Fruit fly (Drosophila melanogaster) whole organism, wandering third instar larva: ENCODE results near the gene Prx1.

Experiments used
- Abd-B ChIP-seq: fragments of >200 bp; optimal IDR thresholded peaks from 2 replicates; lab custom pipeline; 2017; ENCODE audit warnings: missing biosample characterization, missing genetic modification characterization
- CG32264 ChIP-seq: fragments of 200-800 bp; sonication (Bioruptor generic); optimal IDR thresholded peaks from 2 replicates; lab custom pipeline; 2016; ENCODE audit warnings: missing biosample characterization, missing genetic modification characterization
- CrebA ChIP-seq: fragments of 200-800 bp; sonication (Bioruptor generic); optimal IDR thresholded peaks from 2 replicates; lab custom pipeline; 2016; ENCODE audit warnings: missing biosample characterization, mild to moderate bottlenecking, missing genetic modification characterization, borderline replicate concordance
- Hr78 ChIP-seq: fragments of >200 bp; optimal IDR thresholded peaks from 2 replicates; lab custom pipeline; 2017; ENCODE audit warnings: missing biosample characterization, missing genetic modification characterization
- Mio ChIP-seq: sonication (Bioruptor generic); optimal IDR thresholded peaks from 2 replicates; lab custom pipeline; 2016; ENCODE audit warnings: missing biosample characterization, missing genetic modification characterization
- Myc ChIP-seq: fragments of >200 bp; optimal IDR thresholded peaks from 2 replicates; lab custom pipeline; 2017
- OdsH ChIP-seq: fragments of 200-800 bp; sonication (Bioruptor generic); optimal IDR thresholded peaks from 2 replicates; lab custom pipeline; 2016; ENCODE audit warnings: missing biosample characterization, mild to moderate bottlenecking, missing genetic modification characterization
- Vsx2 ChIP-seq: fragments of 200-300, 225-300 bp; sonication (Bioruptor generic); optimal IDR thresholded peaks from 2 replicates; lab custom pipeline; 2018; ENCODE audit warnings: missing biosample characterization, missing genetic modification characterization; ENCODE audit not compliant: partially characterized antibody
- brk ChIP-seq: fragments of 200-800 bp; sonication (Bioruptor generic); optimal IDR thresholded peaks from 2 replicates; lab custom pipeline; 2016; ENCODE audit warnings: missing biosample characterization, mild to moderate bottlenecking, missing genetic modification characterization
- pan ChIP-seq: fragments of >200 bp; optimal IDR thresholded peaks from 2 replicates; lab custom pipeline; 2017
- psq ChIP-seq: fragments of 200-800 bp; sonication (Bioruptor generic); optimal IDR thresholded peaks from 3 replicates; lab custom pipeline; 2017; ENCODE audit warnings: missing biosample characterization, mild to moderate bottlenecking, missing genetic modification characterization, moderate library complexity
- sage ChIP-seq: fragments of 200-800 bp; sonication (Bioruptor generic); optimal IDR thresholded peaks from 2 replicates; lab custom pipeline; 2016; ENCODE audit warnings: missing biosample characterization, mild to moderate bottlenecking, missing genetic modification characterization
- woc ChIP-seq: sonication (Bioruptor generic); optimal IDR thresholded peaks from 2 replicates; lab custom pipeline; 2016; ENCODE audit warnings: missing biosample characterization, mild to moderate bottlenecking, missing genetic modification characterization

- TF ChIP-seq Vsx2 (GFP tag; lab: Kevin White, UChicago): no peak
- TF ChIP-seq CG32264 (GFP tag; lab: Kevin White, UChicago): no peak
- TF ChIP-seq Abd-B: no peak
- no peak for TF ChIP-seq Hr78 (GFP tag; lab: Kevin White, UChicago)
- TF ChIP-seq Myc (lab: Kevin White, UChicago): no peak
- no peak for TF ChIP-seq pan (lab: Kevin White, UChicago)
- TF ChIP-seq OdsH (GFP tag; lab: Kevin White, UChicago): no peak
- no peak for TF ChIP-seq brk (GFP tag; lab: Kevin White, UChicago)
- no peak for TF ChIP-seq Mio
- no peak for TF ChIP-seq woc (GFP tag; lab: Kevin White, UChicago)
- no peak for TF ChIP-seq CrebA (GFP tag; lab: Kevin White, UChicago)
- TF ChIP-seq psq (GFP tag; lab: Kevin White, UChicago): no peak
- no peak for TF ChIP-seq sage (GFP tag; lab: Kevin White, UChicago)
Measured at dm6 chr3L:15249729-15250128, 42.1 kb downstream of the Prx1 start.
